Worm (Caenorhabditis elegans) whole organism, L4 larva: Measurements from ENCODE around the gene F23A7.1.
A peak's percentile ranks its signal among the peaks of the same experiment; 100 is the strongest.

Experiments used
- F26F4.8 ChIP-seq: fragments of 200-800 bp; sonication (Bioruptor generic); conservative IDR thresholded peaks from 2 replicates; pipeline ENCODE4 v1.3.6; 2022; ENCODE audit warnings: missing genetic modification characterization, missing compliant biosample characterization
- F37D6.2 ChIP-seq: sonication (generic microtip); optimal IDR thresholded peaks from 2 replicates; lab custom pipeline; 2016; ENCODE audit warnings: mild to moderate bottlenecking, missing genetic modification characterization, missing compliant biosample characterization
- F49E8.2 ChIP-seq: sonication (generic microtip); optimal IDR thresholded peaks from 2 replicates; lab custom pipeline; 2016; ENCODE audit warnings: missing compliant biosample characterization, mild to moderate bottlenecking, missing genetic modification characterization, borderline replicate concordance
- Y48G9A.11 ChIP-seq: fragments of 200-800 bp; sonication (Bioruptor generic); IDR thresholded peaks from 2 replicates; pipeline ENCODE4 v1.3.6; 2022; ENCODE audit warnings: missing genetic modification reagents, missing genetic modification characterization, missing compliant biosample characterization
- Y5F2A.4 ChIP-seq: fragments of 200-800 bp; sonication (Bioruptor generic); optimal IDR thresholded peaks from 2 replicates; lab custom pipeline; 2018; ENCODE audit warnings: mild to moderate bottlenecking, missing genetic modification characterization, missing compliant biosample characterization
- ZK337.2 ChIP-seq: fragments of 200-800 bp; sonication (Bioruptor generic); IDR thresholded peaks from 2 replicates; pipeline ENCODE4 v1.3.6; 2022; ENCODE audit warnings: missing genetic modification reagents, missing genetic modification characterization, missing compliant biosample characterization
- ZK546.5 ChIP-seq, 2 experiments: sonication (generic microtip); optimal IDR thresholded peaks; 2 replicates each; lab custom pipeline; 2017; ENCODE audit warnings: missing biosample characterization in 2 of 2, missing genetic modification characterization in 2 of 2
- aha-1 ChIP-seq: fragments of 150-350 bp; peaks from one replicate; lab custom pipeline; 2014; ENCODE audit warnings: missing biosample characterization, missing genetic modification characterization
- aly-2 ChIP-seq: sonication (generic microtip); optimal IDR thresholded peaks from 2 replicates; lab custom pipeline; 2018; ENCODE audit warnings: missing biosample characterization, missing genetic modification characterization
- arid-1 ChIP-seq: fragments of 200-800 bp; sonication (Bioruptor generic); conservative IDR thresholded peaks from 2 replicates; pipeline ENCODE4 v1.3.6; 2022; ENCODE audit warnings: missing genetic modification reagents, missing genetic modification characterization, missing compliant biosample characterization
- attf-4 ChIP-seq: sonication (generic microtip); optimal IDR thresholded peaks from 3 replicates; lab custom pipeline; 2017; ENCODE audit warnings: missing biosample characterization, missing genetic modification characterization
- ceh-20 ChIP-seq: fragments of 200-800 bp; sonication (Bioruptor generic); IDR thresholded peaks from 2 replicates; pipeline ENCODE4 v1.3.6; 2022; ENCODE audit warnings: missing genetic modification reagents, missing genetic modification characterization, missing compliant biosample characterization
- ceh-44 ChIP-seq: fragments of 200-800 bp; sonication (Bioruptor generic); IDR thresholded peaks from 2 replicates; pipeline ENCODE4 v1.3.6; 2022; ENCODE audit warnings: missing genetic modification reagents, missing genetic modification characterization, missing compliant biosample characterization
- ceh-62 ChIP-seq: sonication (generic microtip); optimal IDR thresholded peaks from 2 replicates; lab custom pipeline; 2017; ENCODE audit warnings: missing biosample characterization, missing genetic modification characterization
- daf-16 ChIP-seq, 3 experiments: sonication (generic microtip); optimal IDR thresholded peaks; 2 replicates each; lab custom pipeline; 2016 to 2017; ENCODE audit warnings: missing genetic modification characterization in 3 of 3, missing genetic modification reagents in 3 of 3, mild to moderate bottlenecking in 2 of 3, missing compliant biosample characterization in 2 of 3, missing biosample characterization in 1 of 3, moderate library complexity in 1 of 3
- daf-19 ChIP-seq: fragments of 200-800 bp; sonication (Bioruptor generic); conservative IDR thresholded peaks from 2 replicates; pipeline ENCODE4 v1.3.6; 2022; ENCODE audit warnings: missing genetic modification characterization, missing compliant biosample characterization
- duxl-1 ChIP-seq: sonication (generic microtip); optimal IDR thresholded peaks from 2 replicates; lab custom pipeline; 2016; ENCODE audit warnings: mild to moderate bottlenecking, missing genetic modification characterization, moderate library complexity, missing compliant biosample characterization; ENCODE audit not compliant: poor library complexity
- dve-1 ChIP-seq: sonication (generic microtip); optimal IDR thresholded peaks from 2 replicates; lab custom pipeline; 2017; ENCODE audit warnings: antibody characterized with exemption, mild to moderate bottlenecking, missing genetic modification characterization, missing compliant biosample characterization; ENCODE audit not compliant: insufficient read depth
- egl-27 ChIP-seq: sonication (generic microtip); optimal IDR thresholded peaks from 3 replicates; lab custom pipeline; 2017; ENCODE audit warnings: missing biosample characterization, missing genetic modification reagents, missing genetic modification characterization
- hif-1 ChIP-seq, 2 experiments: sonication (generic microtip); optimal IDR thresholded peaks; 2 replicates each; lab custom pipeline; 2016 to 2017; ENCODE audit warnings: missing compliant biosample characterization in 2 of 2, missing genetic modification characterization in 2 of 2, missing genetic modification reagents in 2 of 2, missing genotype in 2 of 2, mild to moderate bottlenecking in 1 of 2
- jun-1 ChIP-seq: fragments of 150-350 bp; optimal IDR thresholded peaks from 2 replicates; lab custom pipeline; 2014; ENCODE audit warnings: missing biosample characterization, missing genetic modification reagents, missing genetic modification characterization
- lin-1 ChIP-seq: fragments of 200-800 bp; sonication (Bioruptor generic); IDR thresholded peaks from 2 replicates; pipeline ENCODE4 v1.3.6; 2022; ENCODE audit warnings: missing genetic modification reagents, missing genetic modification characterization, missing compliant biosample characterization
- lin-13 ChIP-seq: fragments of 150-350 bp; optimal IDR thresholded peaks from 2 replicates; lab custom pipeline; 2014; ENCODE audit warnings: missing biosample characterization, missing genetic modification reagents, missing genetic modification characterization
- lin-29 ChIP-seq: fragments of 200-800 bp; sonication (Bioruptor generic); IDR thresholded peaks from 2 replicates; pipeline ENCODE4 v1.3.6; 2022; ENCODE audit warnings: missing genetic modification reagents, missing genetic modification characterization, missing compliant biosample characterization
- lir-3 ChIP-seq: sonication (generic microtip); optimal IDR thresholded peaks from 2 replicates; lab custom pipeline; 2016; ENCODE audit warnings: mild to moderate bottlenecking, missing genetic modification characterization, missing compliant biosample characterization
- lsy-2 ChIP-seq, 2 experiments: fragments of 150-350 bp in 1 of 2; sonication (generic microtip) in 1 of 2; optimal IDR thresholded peaks; 2 replicates each; lab custom pipeline; 2014 to 2017; ENCODE audit warnings: missing biosample characterization in 2 of 2, missing genetic modification characterization in 2 of 2
- mxl-3 ChIP-seq: fragments of 200-800 bp; sonication (Bioruptor generic); optimal IDR thresholded peaks from 2 replicates; lab custom pipeline; 2018; ENCODE audit warnings: mild to moderate bottlenecking, missing genetic modification characterization, missing compliant biosample characterization
- nhr-102 ChIP-seq: sonication (generic microtip); optimal IDR thresholded peaks from 2 replicates; lab custom pipeline; 2016; ENCODE audit warnings: mild to moderate bottlenecking, missing genetic modification characterization, moderate library complexity, missing compliant biosample characterization
- nhr-11 ChIP-seq: fragments of 150-350 bp; optimal IDR thresholded peaks from 2 replicates; lab custom pipeline; 2014; ENCODE audit warnings: missing biosample characterization, missing genetic modification characterization
- nhr-111 ChIP-seq: fragments of 200-800 bp; sonication (Bioruptor generic); optimal IDR thresholded peaks from 2 replicates; lab custom pipeline; 2018; ENCODE audit warnings: mild to moderate bottlenecking, missing genetic modification characterization, missing compliant biosample characterization
- nhr-28 ChIP-seq: fragments of 150-350 bp; optimal IDR thresholded peaks from 2 replicates; lab custom pipeline; 2014; ENCODE audit warnings: missing biosample characterization, missing genetic modification characterization
- nhr-41 ChIP-seq: fragments of 200-800 bp; sonication (Bioruptor generic); IDR thresholded peaks from 2 replicates; pipeline ENCODE4 v1.3.6; 2022; ENCODE audit warnings: missing genetic modification reagents, missing genetic modification characterization, missing compliant biosample characterization
- nhr-42 ChIP-seq: fragments of 200-800 bp; sonication (Bioruptor generic); IDR thresholded peaks from 2 replicates; pipeline ENCODE4 v1.3.6; 2022; ENCODE audit warnings: missing genetic modification characterization, missing compliant biosample characterization
- nhr-48 ChIP-seq: sonication (generic microtip); optimal IDR thresholded peaks from 2 replicates; lab custom pipeline; 2016; ENCODE audit warnings: mild to moderate bottlenecking, missing genetic modification characterization, missing compliant biosample characterization
- nhr-6 ChIP-seq: fragments of 150-350 bp; optimal IDR thresholded peaks from 2 replicates; lab custom pipeline; 2014; ENCODE audit warnings: missing biosample characterization, missing genetic modification characterization
- nhr-77 ChIP-seq: fragments of 150-350 bp; optimal IDR thresholded peaks from 2 replicates; lab custom pipeline; 2014; ENCODE audit warnings: missing biosample characterization, missing genetic modification characterization
- pha-4 ChIP-seq, 2 experiments: fragments of 150-350 bp in 1 of 2; fragments of 200-800 bp in 1 of 2; sonication (Bioruptor generic) in 1 of 2; IDR thresholded peaks in 1 of 2; optimal IDR thresholded peaks in 1 of 2; 2 replicates each; pipeline versions ENCODE4 v1.3.6 to Lab custom; 2014 to 2022; ENCODE audit warnings: missing genetic modification characterization in 2 of 2, missing genetic modification reagents in 2 of 2, missing biosample characterization in 1 of 2, missing compliant biosample characterization in 1 of 2
- php-3 ChIP-seq: fragments of 200-800 bp; sonication (Bioruptor generic); IDR thresholded peaks from 2 replicates; pipeline ENCODE4 v1.3.6; 2022; ENCODE audit warnings: missing genetic modification reagents, missing genetic modification characterization, missing compliant biosample characterization
- pqm-1 ChIP-seq: sonication (generic microtip); optimal IDR thresholded peaks from 2 replicates; lab custom pipeline; 2017; ENCODE audit warnings: missing biosample characterization, missing genetic modification characterization
- saeg-2 ChIP-seq: fragments of 200-800 bp; sonication (Bioruptor generic); IDR thresholded peaks from 2 replicates; pipeline ENCODE4 v1.3.6; 2022; ENCODE audit warnings: missing genetic modification reagents, missing genetic modification characterization, missing compliant biosample characterization
- sdz-12 ChIP-seq: fragments of 200-800 bp; sonication (Bioruptor generic); optimal IDR thresholded peaks from 2 replicates; lab custom pipeline; 2018; ENCODE audit warnings: mild to moderate bottlenecking, missing genetic modification characterization, missing compliant biosample characterization
- skn-1 ChIP-seq: fragments of 150-350 bp; optimal IDR thresholded peaks from 2 replicates; lab custom pipeline; 2014; ENCODE audit warnings: missing biosample characterization, missing genetic modification characterization
- spr-1 ChIP-seq: sonication (generic microtip); optimal IDR thresholded peaks from 2 replicates; lab custom pipeline; 2016; ENCODE audit warnings: mild to moderate bottlenecking, missing genetic modification characterization, missing compliant biosample characterization
- spr-3 ChIP-seq: fragments of 200-800 bp; sonication (Bioruptor generic); optimal IDR thresholded peaks from 2 replicates; lab custom pipeline; 2018; ENCODE audit warnings: mild to moderate bottlenecking, missing genetic modification characterization, missing compliant biosample characterization
- unc-130 ChIP-seq: sonication (generic microtip); optimal IDR thresholded peaks from 2 replicates; lab custom pipeline; 2016; ENCODE audit warnings: missing genetic modification reagents, missing genetic modification characterization, missing compliant biosample characterization
- unc-39 ChIP-seq: sonication (generic microtip); optimal IDR thresholded peaks from 2 replicates; lab custom pipeline; 2017; ENCODE audit warnings: missing biosample characterization, missing genetic modification characterization
- vab-7 ChIP-seq: fragments of 200-800 bp; sonication (Bioruptor generic); IDR thresholded peaks from 2 replicates; pipeline ENCODE4 v1.3.6; 2022; ENCODE audit warnings: missing genetic modification reagents, missing genetic modification characterization, missing compliant biosample characterization
- zag-1 ChIP-seq: fragments of 150-350 bp; optimal IDR thresholded peaks from 2 replicates; lab custom pipeline; 2014; ENCODE audit warnings: missing biosample characterization, missing genetic modification characterization
- zfp-3 ChIP-seq: fragments of 200-800 bp; sonication (Bioruptor generic); conservative IDR thresholded peaks from 2 replicates; pipeline ENCODE4 v1.3.6; 2022; ENCODE audit warnings: missing genetic modification reagents, missing genetic modification characterization, missing compliant biosample characterization
- zip-11 ChIP-seq: fragments of 200-800 bp; sonication (Bioruptor generic); IDR thresholded peaks from 2 replicates; pipeline ENCODE4 v1.3.6; 2022; ENCODE audit warnings: missing genetic modification characterization, missing compliant biosample characterization
- ztf-11 ChIP-seq: fragments of 150-350 bp; optimal IDR thresholded peaks from 2 replicates; lab custom pipeline; 2014; ENCODE audit warnings: missing biosample characterization, missing genetic modification characterization

The F23A7.1 gene

ce11 chrX:16192574-16192973, 24.6 kb upstream of the F23A7.1 start:
- TF ChIP-seq aha-1 (tag; lab: Kevin White, UChicago), result peak; percentile 34
- TF ChIP-seq zag-1 (tag; lab: Kevin White, UChicago), result no peak
- TF ChIP-seq nhr-6 (tag; lab: Kevin White, UChicago), result no peak
- TF ChIP-seq lin-13 (GFP tag; lab: Kevin White, UChicago), result no peak
- TF ChIP-seq nhr-102 (tag; lab: Kevin White, UChicago), result peak; percentile 88
- no peak for TF ChIP-seq nhr-111 (GFP tag; lab: Kevin White, UChicago)
- TF ChIP-seq daf-16 (GFP tag; optimal IDR thresholded peaks at IDR 0.05; lab: Kevin White, UChicago), result peak in 1 of 2 experiments; percentile 89
- peak; percentile 99 for TF ChIP-seq daf-16 (tag; optimal IDR thresholded peaks at IDR 0.05; lab: Kevin White, UChicago)
- no peak for TF ChIP-seq saeg-2 (GFP tag; lab: Robert Waterston, UW)
- no peak for TF ChIP-seq zfp-3
- TF ChIP-seq nhr-11 (tag; lab: Kevin White, UChicago), result no peak
- TF ChIP-seq unc-39 (tag; lab: Kevin White, UChicago), result no peak
- TF ChIP-seq lsy-2 (tag; optimal IDR thresholded peaks at IDR 0.05; lab: Kevin White, UChicago), result peak; percentile 5 to 50
- TF ChIP-seq aly-2 (tag; lab: Kevin White, UChicago), result no peak
- no peak for TF ChIP-seq jun-1 (tag; lab: Kevin White, UChicago)
- no peak for TF ChIP-seq spr-1 (tag; lab: Kevin White, UChicago)
- TF ChIP-seq ztf-11 (tag; lab: Kevin White, UChicago), result no peak
- no peak for TF ChIP-seq F26F4.8 (GFP tag; lab: Robert Waterston, UW)
- peak; percentile 59; the same call in 1 of the 2 replicates for TF ChIP-seq pha-4 (GFP tag; IDR thresholded peaks at IDR 0.05; lab: Robert Waterston, UW)
- no peak for TF ChIP-seq pha-4 (tag; optimal IDR thresholded peaks at IDR 0.05; lab: Kevin White, UChicago)
- TF ChIP-seq ZK546.5 (tag; optimal IDR thresholded peaks at IDR 0.05; lab: Kevin White, UChicago), result no peak
- TF ChIP-seq zip-11 (GFP tag; lab: Robert Waterston, UW), result no peak
- TF ChIP-seq unc-130 (GFP tag; lab: Kevin White, UChicago), result no peak
- TF ChIP-seq vab-7 (GFP tag; lab: Robert Waterston, UW), result no peak
- TF ChIP-seq dve-1 (tag; lab: Kevin White, UChicago), result peak; percentile 97
- TF ChIP-seq Y48G9A.11 (GFP tag; lab: Robert Waterston, UW), result no peak
- TF ChIP-seq nhr-48 (tag; lab: Kevin White, UChicago), result peak; percentile 85
- no peak for TF ChIP-seq skn-1 (tag; lab: Kevin White, UChicago)
- no peak for TF ChIP-seq nhr-41 (GFP tag; lab: Robert Waterston, UW)
- no peak for TF ChIP-seq Y5F2A.4 (GFP tag; lab: Kevin White, UChicago)
- TF ChIP-seq ceh-62 (tag; lab: Kevin White, UChicago), result no peak
- no peak for TF ChIP-seq ZK337.2 (GFP tag; lab: Robert Waterston, UW)
- TF ChIP-seq nhr-42, result 0 out of 2 replicates have a peak, but pooled peaks have one; percentile 28
- no peak for TF ChIP-seq duxl-1 (tag; lab: Kevin White, UChicago)
- TF ChIP-seq F37D6.2 (tag; lab: Kevin White, UChicago), result no peak
- TF ChIP-seq mxl-3 (GFP tag; lab: Kevin White, UChicago), result peak; percentile 69
- TF ChIP-seq ceh-20 (GFP tag; lab: Robert Waterston, UW), result no peak
- peak; percentile 73 for TF ChIP-seq php-3 (GFP tag; lab: Robert Waterston, UW)
- TF ChIP-seq nhr-28 (tag; lab: Kevin White, UChicago), result peak; percentile 90
- TF ChIP-seq arid-1 (GFP tag; lab: Robert Waterston, UW), result no peak
- peak in 1 of 2 experiments; percentile 74 for TF ChIP-seq hif-1 (tag; optimal IDR thresholded peaks at IDR 0.05; lab: Kevin White, UChicago)
- TF ChIP-seq spr-3 (GFP tag; lab: Kevin White, UChicago), result no peak
- TF ChIP-seq F49E8.2 (tag; lab: Kevin White, UChicago), result no peak
- peak; percentile 77 for TF ChIP-seq lin-1 (GFP tag; lab: Robert Waterston, UW)
- TF ChIP-seq lir-3, result no peak
- TF ChIP-seq attf-4 (tag; lab: Kevin White, UChicago), result no peak
- TF ChIP-seq ceh-44 (GFP tag; lab: Robert Waterston, UW), result no peak
- no peak for TF ChIP-seq egl-27
- no peak for TF ChIP-seq daf-19 (GFP tag; lab: Robert Waterston, UW)
- TF ChIP-seq nhr-77 (tag; lab: Kevin White, UChicago), result peak; percentile 80
- no peak for TF ChIP-seq lin-29 (GFP tag; lab: Robert Waterston, UW)
- peak; percentile 94 for TF ChIP-seq pqm-1 (tag; lab: Kevin White, UChicago)
- TF ChIP-seq sdz-12 (GFP tag; lab: Kevin White, UChicago), result no peak
